Worm (Caenorhabditis elegans) whole organism, L1 larva: ENCODE data around the gene jtr-1.

Experiments used
- mab-9 ChIP-seq: fragments of 200-800 bp; sonication (Bioruptor generic); IDR thresholded peaks from 2 replicates; pipeline ENCODE4 v1.3.6; 2022; ENCODE audit warnings: missing genetic modification reagents, missing genetic modification characterization, missing compliant biosample characterization
- unc-62 ChIP-seq: fragments of 150-350 bp; optimal IDR thresholded peaks from 2 replicates; lab custom pipeline; 2014; ENCODE audit warnings: missing biosample characterization, missing genetic modification reagents, missing genetic modification characterization

- no peak for TF ChIP-seq mab-9 (GFP tag; lab: Robert Waterston, UW)
- no peak for TF ChIP-seq unc-62 (GFP tag; lab: Kevin White, UChicago)
Measured at ce11 chrIV:1443514-1443913, 22.8 kb downstream of the jtr-1 start.
